Worm (Caenorhabditis elegans) whole organism, early embryonic: Measurements from ENCODE around the gene frm-8.

Experiments used
- B0310.2 ChIP-seq: sonication (generic microtip); optimal IDR thresholded peaks from 2 replicates; lab custom pipeline; 2016; ENCODE audit warnings: mild to moderate bottlenecking, missing genetic modification characterization, missing compliant biosample characterization
- aly-1 ChIP-seq: sonication (generic microtip); optimal IDR thresholded peaks from 2 replicates; lab custom pipeline; 2016; ENCODE audit warnings: missing genetic modification characterization, missing compliant biosample characterization
- ama-1 ChIP-seq: fragments of 150-350 bp; optimal IDR thresholded peaks from 2 replicates; lab custom pipeline; 2014
- ceh-13 ChIP-seq: fragments of 200-800 bp; sonication (Bioruptor generic); optimal IDR thresholded peaks from 2 replicates; lab custom pipeline; 2018; ENCODE audit warnings: mild to moderate bottlenecking, missing genetic modification characterization, missing compliant biosample characterization
- ceh-36 ChIP-seq: sonication (generic microtip); optimal IDR thresholded peaks from 2 replicates; lab custom pipeline; 2016; ENCODE audit warnings: missing genetic modification characterization, inconsistent platforms, missing compliant biosample characterization
- ets-7 ChIP-seq: sonication (generic microtip); optimal IDR thresholded peaks from 2 replicates; lab custom pipeline; 2016; ENCODE audit warnings: missing genotype, missing genetic modification characterization, missing compliant biosample characterization
- flt-1 ChIP-seq: fragments of 200-800 bp; sonication (Bioruptor generic); IDR thresholded peaks from 2 replicates; pipeline ENCODE4 v1.3.6; 2022; ENCODE audit warnings: missing genetic modification characterization, missing compliant biosample characterization
- hmbx-1 ChIP-seq: sonication (generic microtip); optimal IDR thresholded peaks from 2 replicates; lab custom pipeline; 2016; ENCODE audit warnings: mild to moderate bottlenecking, missing genetic modification characterization, missing compliant biosample characterization
- hmg-4 ChIP-seq: fragments of 200-800 bp; sonication (Bioruptor generic); optimal IDR thresholded peaks from 2 replicates; lab custom pipeline; 2018; ENCODE audit warnings: mild to moderate bottlenecking, missing genetic modification characterization, missing compliant biosample characterization
- hnd-1 ChIP-seq: sonication (generic microtip); optimal IDR thresholded peaks from 2 replicates; lab custom pipeline; 2016; ENCODE audit warnings: missing genetic modification characterization, missing compliant biosample characterization
- sea-1 ChIP-seq: fragments of 200-800 bp; sonication (Bioruptor generic); conservative IDR thresholded peaks from 2 replicates; pipeline ENCODE4 v1.3.6; 2022; ENCODE audit warnings: missing genetic modification characterization, missing compliant biosample characterization
- tbx-37 ChIP-seq: fragments of 200-800 bp; sonication (Bioruptor generic); conservative IDR thresholded peaks from 2 replicates; pipeline ENCODE4 v1.3.6; 2022; ENCODE audit warnings: missing genetic modification reagents, missing genetic modification characterization, missing compliant biosample characterization
- tra-4 ChIP-seq: sonication (generic microtip); optimal IDR thresholded peaks from 2 replicates; lab custom pipeline; 2017; ENCODE audit warnings: missing genetic modification characterization, missing compliant biosample characterization

ce11 chrIII:3203589-3203988 lies 15.4 kb downstream of the frm-8 start:
- TF ChIP-seq ama-1 (lab: Kevin White, UChicago): no peak
- TF ChIP-seq flt-1 (GFP tag; lab: Robert Waterston, UW): no peak
- no peak for TF ChIP-seq hmbx-1
- TF ChIP-seq ceh-13: no peak
- no peak for TF ChIP-seq ceh-36 (tag; lab: Kevin White, UChicago)
- TF ChIP-seq hnd-1: no peak
- TF ChIP-seq tbx-37 (GFP tag; lab: Robert Waterston, UW): no peak
- TF ChIP-seq sea-1 (GFP tag; lab: Robert Waterston, UW): no peak
- TF ChIP-seq aly-1 (tag; lab: Kevin White, UChicago): no peak
- TF ChIP-seq ets-7: no peak
- no peak for TF ChIP-seq B0310.2 (tag; lab: Kevin White, UChicago)
- TF ChIP-seq tra-4 (tag; lab: Kevin White, UChicago): no peak
- no peak for TF ChIP-seq hmg-4
